Worm (Caenorhabditis elegans) whole organism, L3 larva: ENCODE data around the gene nlp-19.

Source experiments
- R02D3.7 ChIP-seq: fragments of 150-350 bp; optimal IDR thresholded peaks from 2 replicates; lab custom pipeline; 2014; ENCODE audit warnings: missing biosample characterization, missing genetic modification characterization
- aly-2 ChIP-seq: fragments of 150-350 bp; optimal IDR thresholded peaks from 2 replicates; lab custom pipeline; 2014; ENCODE audit warnings: missing biosample characterization, missing genetic modification characterization
- ama-1 ChIP-seq: fragments of 150-350 bp; optimal IDR thresholded peaks from 2 replicates; lab custom pipeline; 2018
- ceh-16 ChIP-seq: sonication (generic microtip); optimal IDR thresholded peaks from 2 replicates; lab custom pipeline; 2017; ENCODE audit warnings: missing biosample characterization, missing genetic modification characterization
- ceh-28 ChIP-seq: fragments of 150-350 bp; optimal IDR thresholded peaks from 2 replicates; lab custom pipeline; 2014; ENCODE audit warnings: missing biosample characterization, missing genetic modification reagents, missing genetic modification characterization
- ceh-82 ChIP-seq: fragments of 150-350 bp; optimal IDR thresholded peaks from 2 replicates; lab custom pipeline; 2014; ENCODE audit warnings: missing biosample characterization, missing genetic modification characterization
- ceh-9 ChIP-seq: sonication (generic microtip); optimal IDR thresholded peaks from 2 replicates; lab custom pipeline; 2018; ENCODE audit warnings: missing biosample characterization, missing genetic modification characterization
- daf-12 ChIP-seq: fragments of 150-350 bp; optimal IDR thresholded peaks from 2 replicates; lab custom pipeline; 2014; ENCODE audit warnings: missing biosample characterization, missing genetic modification reagents, missing genetic modification characterization
- elt-1 ChIP-seq: fragments of 150-350 bp; optimal IDR thresholded peaks from 2 replicates; lab custom pipeline; 2014; ENCODE audit warnings: missing biosample characterization, missing genetic modification characterization
- elt-2 ChIP-seq: sonication (generic microtip); optimal IDR thresholded peaks from 2 replicates; lab custom pipeline; 2016; ENCODE audit warnings: missing genetic modification reagents, mild to moderate bottlenecking, missing genetic modification characterization, missing compliant biosample characterization
- elt-3 ChIP-seq, 3 experiments: fragments of 150-350 bp in 1 of 3; sonication (generic microtip) in 2 of 3; optimal IDR thresholded peaks; 2 replicates in 2 of 3; 4 replicates in 1 of 3; lab custom pipeline; 2014 to 2017; ENCODE audit warnings: missing biosample characterization in 3 of 3, missing genetic modification characterization in 3 of 3
- eor-1 ChIP-seq, 2 experiments: fragments of 150-350 bp; optimal IDR thresholded peaks; 2 replicates each; lab custom pipeline; 2014 to 2018; ENCODE audit warnings: missing biosample characterization in 2 of 2, missing genetic modification characterization in 2 of 2
- fkh-10 ChIP-seq: sonication (generic microtip); optimal IDR thresholded peaks from 2 replicates; lab custom pipeline; 2017; ENCODE audit warnings: missing biosample characterization, missing genetic modification reagents, missing genetic modification characterization
- fkh-2 ChIP-seq: fragments of 150-350 bp; optimal IDR thresholded peaks from 2 replicates; lab custom pipeline; 2014; ENCODE audit warnings: missing biosample characterization, missing genetic modification reagents, missing genetic modification characterization
- lin-39 ChIP-seq: fragments of 150-350 bp; optimal IDR thresholded peaks from 2 replicates; lab custom pipeline; 2018; ENCODE audit warnings: missing biosample characterization, missing genetic modification reagents, missing genetic modification characterization
- lsy-12 ChIP-seq: sonication (generic microtip); optimal IDR thresholded peaks from 2 replicates; lab custom pipeline; 2016; ENCODE audit warnings: mild to moderate bottlenecking, missing genetic modification characterization, missing compliant biosample characterization
- nhr-11 ChIP-seq: fragments of 150-350 bp; optimal IDR thresholded peaks from 2 replicates; lab custom pipeline; 2014; ENCODE audit warnings: missing biosample characterization, missing genetic modification characterization
- nhr-23 ChIP-seq: fragments of 150-350 bp; optimal IDR thresholded peaks from 2 replicates; lab custom pipeline; 2014; ENCODE audit warnings: missing biosample characterization, missing genetic modification reagents, missing genetic modification characterization
- nhr-237 ChIP-seq: fragments of 150-350 bp; optimal IDR thresholded peaks from 2 replicates; lab custom pipeline; 2014; ENCODE audit warnings: missing biosample characterization, missing genetic modification characterization
- nhr-28 ChIP-seq: fragments of 150-350 bp; optimal IDR thresholded peaks from 2 replicates; lab custom pipeline; 2014; ENCODE audit warnings: missing biosample characterization, missing genetic modification characterization
- nhr-43 ChIP-seq: sonication (generic microtip); optimal IDR thresholded peaks from 2 replicates; lab custom pipeline; 2016; ENCODE audit warnings: mild to moderate bottlenecking, missing genetic modification characterization, missing compliant biosample characterization; ENCODE audit not compliant: poor library complexity, severe bottlenecking
- nhr-76 ChIP-seq: fragments of 150-350 bp; sonication (generic microtip); optimal IDR thresholded peaks from 5 replicates; lab custom pipeline; 2014; ENCODE audit warnings: missing biosample characterization, missing genetic modification characterization
- pha-4 ChIP-seq: fragments of 150-350 bp; optimal IDR thresholded peaks from 2 replicates; lab custom pipeline; 2014; ENCODE audit warnings: missing biosample characterization, missing genetic modification reagents, missing genetic modification characterization
- sea-2 ChIP-seq: fragments of 150-350 bp; sonication (generic microtip); optimal IDR thresholded peaks from 4 replicates; lab custom pipeline; 2014; ENCODE audit warnings: missing biosample characterization, missing genetic modification reagents, missing genetic modification characterization
- skn-1 ChIP-seq: fragments of 150-350 bp; optimal IDR thresholded peaks from 2 replicates; lab custom pipeline; 2014; ENCODE audit warnings: missing biosample characterization, missing genetic modification characterization
- snpc-4 ChIP-seq: fragments of 150-350 bp; optimal IDR thresholded peaks from 2 replicates; lab custom pipeline; 2014; ENCODE audit warnings: missing biosample characterization, missing genetic modification characterization
- tbx-2 ChIP-seq: sonication (generic microtip); optimal IDR thresholded peaks from 2 replicates; lab custom pipeline; 2016; ENCODE audit warnings: mild to moderate bottlenecking, missing genetic modification characterization, missing compliant biosample characterization
- unc-39 ChIP-seq: sonication (generic microtip); optimal IDR thresholded peaks from 4 replicates; lab custom pipeline; 2017; ENCODE audit warnings: missing biosample characterization, missing genetic modification characterization
- zag-1 ChIP-seq: fragments of 150-350 bp; optimal IDR thresholded peaks from 2 replicates; lab custom pipeline; 2014; ENCODE audit warnings: missing biosample characterization, missing genetic modification characterization
- ztf-4 ChIP-seq: fragments of 150-350 bp; optimal IDR thresholded peaks from 2 replicates; lab custom pipeline; 2014; ENCODE audit warnings: missing biosample characterization, missing genetic modification characterization

The nlp-19 gene

DNA sequence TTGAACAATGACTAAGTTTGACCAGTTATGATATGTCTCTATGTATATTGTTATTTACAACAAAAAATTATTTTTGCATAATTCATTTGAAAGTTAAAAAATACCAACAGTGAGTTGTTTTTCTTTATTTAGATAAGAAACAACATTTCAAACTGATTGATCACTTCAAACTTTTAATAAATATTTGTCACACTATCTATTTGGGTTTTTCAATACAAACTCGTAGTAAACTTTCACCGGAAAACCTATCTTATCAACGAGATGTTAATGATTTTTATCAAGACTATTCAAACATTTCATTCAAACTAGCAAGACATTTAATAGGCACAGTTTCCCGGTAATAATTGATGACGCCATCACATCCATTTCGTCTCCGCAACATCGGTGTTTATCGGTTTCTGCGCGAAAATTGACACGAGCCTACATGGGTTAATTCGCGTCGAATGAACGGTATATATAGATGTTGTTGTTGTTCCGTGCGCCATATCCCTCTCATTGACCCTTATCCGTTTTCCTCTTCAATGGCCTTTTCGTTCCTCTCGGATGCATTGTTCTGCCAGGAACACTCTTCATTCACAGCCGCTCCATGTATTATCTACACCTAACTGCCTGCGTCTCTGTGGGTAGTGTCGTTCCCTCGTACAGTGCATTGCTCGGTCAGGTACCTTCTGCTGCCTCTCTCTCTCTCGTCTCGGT lies 31.8 kb downstream of the nlp-19 start:
- no peak for TF ChIP-seq nhr-11 (tag; lab: Kevin White, UChicago)
- no peak for TF ChIP-seq ceh-16 (tag; lab: Kevin White, UChicago)
- TF ChIP-seq ama-1 (lab: Kevin White, UChicago): no peak
- TF ChIP-seq pha-4 (tag; lab: Kevin White, UChicago): peak; percentile 31
- TF ChIP-seq zag-1 (tag; lab: Kevin White, UChicago): no peak
- TF ChIP-seq elt-2 (tag; lab: Kevin White, UChicago): peak; percentile 57
- no peak for TF ChIP-seq ceh-28 (tag; lab: Kevin White, UChicago)
- no peak for TF ChIP-seq eor-1 (tag; optimal IDR thresholded peaks at IDR 0.05; lab: Kevin White, UChicago)

DNA sequence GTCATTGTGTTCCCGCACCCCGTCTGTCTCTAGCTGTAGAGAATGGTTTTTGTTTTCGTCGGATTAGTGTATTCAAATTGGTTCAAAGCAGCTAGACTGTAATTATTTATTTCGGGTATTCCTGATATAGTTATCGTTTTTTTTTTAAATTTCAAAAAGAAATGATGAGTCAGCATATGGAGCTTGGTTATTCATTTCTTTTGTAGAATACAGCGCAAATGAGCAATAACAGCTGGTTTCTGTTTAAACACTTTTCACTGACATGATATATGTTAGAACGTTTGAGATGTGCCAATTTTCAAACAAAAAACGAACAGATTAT lies 32.3 kb downstream of the nlp-19 start:
- TF ChIP-seq snpc-4 (tag; lab: Kevin White, UChicago) (no peak), pha-4 (tag; lab: Kevin White, UChicago) (no peak), nhr-43 (no peak), ceh-82 (tag; lab: Kevin White, UChicago) (no peak), sea-2 (no peak), nhr-11 (tag; lab: Kevin White, UChicago) (no peak)

DNA sequence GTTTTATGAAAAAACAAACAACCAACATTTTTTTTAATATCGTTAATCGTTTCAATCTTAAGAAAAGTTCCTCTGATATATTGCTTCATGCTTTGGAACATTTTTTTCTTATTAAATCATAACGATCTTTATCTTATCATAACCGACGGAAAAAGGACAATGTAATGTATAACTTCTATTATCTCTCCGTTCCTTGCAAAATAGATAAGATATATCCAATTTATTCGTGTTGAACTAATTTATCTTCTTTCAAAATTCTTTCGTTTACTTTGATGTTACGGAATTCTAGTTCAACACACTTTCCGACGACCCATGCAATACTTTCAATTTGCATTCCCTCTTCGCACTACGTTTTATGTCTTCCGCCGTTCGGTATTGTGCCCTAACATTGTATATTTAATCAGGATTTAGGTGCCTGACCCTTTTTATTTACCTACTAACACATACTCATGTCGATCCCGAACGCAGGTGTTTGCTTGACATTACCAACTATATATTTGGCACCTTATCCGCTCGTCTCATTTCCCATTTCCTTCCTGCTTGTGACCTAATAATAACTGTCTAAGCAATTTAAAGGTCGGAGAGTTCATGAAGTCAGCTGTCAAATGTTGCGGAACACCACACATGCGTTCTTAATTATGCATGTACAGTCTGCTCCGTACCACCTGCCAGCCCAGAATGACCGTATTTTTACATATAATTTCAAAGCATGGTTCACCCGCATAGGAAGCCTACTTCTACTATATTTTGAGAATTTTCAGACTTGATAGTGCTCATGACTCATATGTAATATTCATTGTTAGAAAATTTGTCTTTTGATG lies 33.0 kb downstream of the nlp-19 start:
- TF ChIP-seq nhr-28 (no peak), elt-3 (tag; optimal IDR thresholded peaks at IDR 0.05; lab: Kevin White, UChicago) (peak in 1 of 3 experiments; percentile 85), pha-4 (tag; lab: Kevin White, UChicago) (peak; percentile 5), ama-1 (lab: Kevin White, UChicago) (no peak)
- TF ChIP-seq, all 47 proteins: peak for 2

DNA sequence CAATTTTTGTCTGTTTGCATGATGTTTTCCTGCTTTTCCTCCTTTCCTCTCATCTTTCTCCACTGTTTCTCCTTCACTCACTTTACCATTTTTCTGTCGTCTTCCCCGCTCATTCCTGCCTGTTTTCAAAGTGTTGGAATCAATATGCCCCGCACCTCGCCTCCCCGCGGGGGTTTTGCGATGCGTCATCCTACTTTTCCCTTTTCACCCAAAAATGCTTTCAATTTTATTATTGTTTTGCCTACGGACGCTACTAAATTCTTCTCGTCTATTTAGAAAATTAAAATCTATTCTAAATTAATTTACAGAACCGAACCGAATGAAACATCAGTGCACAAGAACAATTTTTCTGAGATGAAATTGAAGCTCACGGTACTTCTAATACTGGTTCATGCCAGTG lies 33.6 kb downstream of the nlp-19 start, which contains the start of gene ver-3:
Gene ver-3 (plus strand): TSS at position 301 of the 400 bp plus-strand sequence.
- TF ChIP-seq eor-1 (tag; optimal IDR thresholded peaks at IDR 0.05; lab: Kevin White, UChicago): no peak

DNA sequence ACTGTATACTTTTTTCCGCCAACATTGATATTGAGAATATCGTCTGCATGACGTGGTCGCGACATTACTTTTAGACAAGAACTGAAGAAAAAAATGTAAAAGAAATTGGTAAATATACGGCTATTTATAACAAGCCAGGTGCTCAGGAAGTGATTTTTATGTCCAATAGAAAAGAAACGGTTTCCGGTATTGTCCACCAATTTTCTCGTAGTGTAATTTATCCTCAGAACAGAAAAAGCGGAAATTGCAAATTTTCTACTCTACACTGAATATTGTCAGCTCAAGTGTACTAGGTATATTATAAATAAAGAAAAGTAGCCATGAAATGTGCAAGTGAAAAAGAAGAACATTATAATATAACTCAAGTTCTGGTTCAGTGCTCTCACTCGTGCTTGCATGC lies 40.6 kb downstream of the nlp-19 start, which contains the start of gene F59F3.6:
Gene F59F3.6 (minus strand): TSS at position 101 of the 400 bp plus-strand sequence.
- no peak for TF ChIP-seq nhr-237 (tag; lab: Kevin White, UChicago)
- no peak for TF ChIP-seq snpc-4 (tag; lab: Kevin White, UChicago)
- TF ChIP-seq ztf-4 (tag; lab: Kevin White, UChicago): no peak
- TF ChIP-seq skn-1 (tag; lab: Kevin White, UChicago): no peak
- no peak for TF ChIP-seq elt-1
- TF ChIP-seq tbx-2 (tag; lab: Kevin White, UChicago): peak; percentile 38
- TF ChIP-seq R02D3.7: no peak

DNA sequence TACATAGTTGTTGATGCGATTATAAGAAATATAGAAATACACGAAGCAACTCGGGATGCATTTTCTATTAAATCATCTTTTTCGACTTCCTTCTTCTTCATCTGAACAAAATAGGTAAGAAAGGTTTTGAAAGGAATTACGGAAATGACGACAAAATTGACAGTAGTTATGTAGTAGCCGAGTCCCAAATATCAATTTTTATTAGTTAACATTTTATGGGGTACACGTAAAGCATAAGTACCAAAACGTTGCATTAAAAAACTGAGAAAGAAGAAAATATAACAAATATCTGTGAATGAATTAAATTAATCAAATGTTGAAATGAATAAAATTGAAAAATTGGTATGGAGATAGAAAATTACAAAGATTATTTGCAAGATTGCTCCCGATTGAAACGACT lies 43.2 kb downstream of the nlp-19 start, which contains the start of gene col-177:
Gene col-177 (minus strand): TSS at position 101 of the 400 bp plus-strand sequence.
- TF ChIP-seq ceh-28 (tag; lab: Kevin White, UChicago) (no peak), ceh-9 (no peak), nhr-11 (tag; lab: Kevin White, UChicago) (no peak), nhr-76 (no peak), R02D3.7 (no peak), lin-39 (tag; lab: Kevin White, UChicago) (no peak), lsy-12 (tag; lab: Kevin White, UChicago) (no peak), aly-2 (tag; lab: Kevin White, UChicago) (no peak), fkh-10 (GFP tag; lab: Kevin White, UChicago) (no peak), fkh-2 (tag; lab: Kevin White, UChicago) (no peak), ama-1 (lab: Kevin White, UChicago) (no peak), nhr-23 (tag; lab: Kevin White, UChicago) (no peak), daf-12 (tag; lab: Kevin White, UChicago) (no peak), elt-2 (tag; lab: Kevin White, UChicago) (no peak), unc-39 (no peak)
